Fruit fly (Drosophila melanogaster): ENCODE data around the gene S.

Gene S

DNA sequence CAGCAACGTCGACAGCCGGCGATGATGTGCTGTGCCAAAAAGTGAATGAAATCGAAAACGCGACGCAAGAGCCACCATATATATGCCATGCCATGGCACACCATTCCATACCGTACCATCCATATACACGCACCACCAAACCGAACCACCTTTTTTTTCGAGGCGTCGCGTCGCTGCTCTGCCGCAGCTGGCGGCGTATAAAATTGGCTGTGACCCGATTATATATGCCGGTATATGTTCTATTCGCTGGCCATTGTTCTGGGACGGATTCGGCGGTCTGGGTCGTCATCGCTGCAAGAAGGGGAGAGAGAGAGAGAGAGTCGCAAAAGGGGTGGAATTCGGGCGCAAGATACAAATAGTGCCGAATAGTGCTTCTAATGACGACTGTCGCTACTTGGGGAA lies 69.8 kb downstream of the S start (continued):
- no peak for TF ChIP-seq Abd-B (GFP tag; optimal IDR thresholded peaks at IDR 0.05)
- no peak for TF ChIP-seq CG33213 (GFP tag; optimal IDR thresholded peaks at IDR 0.05)
- TF ChIP-seq Sox102F (GFP tag; optimal IDR thresholded peaks at IDR 0.05), result peak; percentile 76
- no peak for TF ChIP-seq CG30020 (tag; optimal IDR thresholded peaks at IDR 0.05)
- TF ChIP-seq kni (GFP tag; optimal IDR thresholded peaks at IDR 0.05), result peak; percentile 94
- no peak for TF ChIP-seq CG1602 (GFP tag; optimal IDR thresholded peaks at IDR 0.05)
- no peak for TF ChIP-seq disco-r (GFP tag; optimal IDR thresholded peaks at IDR 0.05)
- no peak for TF ChIP-seq CG2116 (GFP tag; optimal IDR thresholded peaks at IDR 0.05)
- no peak for TF ChIP-seq CG7987 (GFP tag; optimal IDR thresholded peaks at IDR 0.05)
- no peak for TF ChIP-seq CG18476 (GFP tag; optimal IDR thresholded peaks at IDR 0.05)
- no peak for TF ChIP-seq CG30431 (GFP tag; optimal IDR thresholded peaks at IDR 0.05)
- TF ChIP-seq CG9797 (GFP tag; optimal IDR thresholded peaks at IDR 0.05), result no peak
- no peak for TF ChIP-seq CG2129 (GFP tag; IDR thresholded peaks at IDR 0.05; ENCODE audit: partially characterized antibody)
- TF ChIP-seq NK7.1 (GFP tag; optimal IDR thresholded peaks at IDR 0.05), result no peak
- no peak for TF ChIP-seq CG1233 (GFP tag; optimal IDR thresholded peaks at IDR 0.05)
- no peak for TF ChIP-seq Ada2b (GFP tag; IDR thresholded peaks at IDR 0.05)
- TF ChIP-seq D (optimal IDR thresholded peaks at IDR 0.05), result no peak
- TF ChIP-seq D (GFP tag; optimal IDR thresholded peaks at IDR 0.05), result peak; percentile 5

DNA sequence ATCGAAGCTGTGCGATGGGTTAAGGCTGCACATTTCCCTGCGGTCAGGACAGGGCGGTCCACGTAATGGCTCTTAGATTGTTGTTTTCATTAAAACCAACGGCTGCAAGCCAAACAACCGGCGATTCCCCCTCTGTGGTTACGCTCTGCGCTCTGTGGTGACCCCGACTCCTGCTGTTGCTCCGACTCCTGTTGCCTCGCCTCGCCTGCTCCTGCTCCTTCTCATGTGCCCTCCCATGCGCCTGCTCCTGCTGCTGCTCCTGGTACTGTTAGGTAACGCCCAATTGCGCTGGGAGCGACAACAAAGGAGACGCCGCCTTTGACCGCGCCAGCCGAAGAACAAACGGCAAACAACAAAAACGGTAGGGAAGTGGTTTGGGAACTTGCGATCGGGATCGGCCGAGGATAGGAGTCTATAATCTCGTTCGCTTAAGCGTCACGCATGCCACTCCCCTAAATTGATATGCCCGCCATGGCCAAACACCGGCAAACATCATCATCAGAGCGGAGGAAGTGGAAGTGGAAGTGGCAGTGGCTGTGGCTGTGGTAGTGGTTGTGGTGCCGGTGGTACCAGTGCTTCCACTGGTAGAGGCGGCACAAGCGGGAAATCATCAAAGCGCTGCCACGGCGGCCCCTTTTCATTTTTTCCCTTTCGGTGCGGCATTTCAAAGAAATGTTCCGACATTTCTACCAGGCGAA lies 70.3 kb downstream of the S start:
- peak; percentile 33; the same call in 1 of the 2 replicates for TF ChIP-seq crol (GFP tag; IDR thresholded peaks at IDR 0.05)
- 0 out of 2 replicates have a peak, but pooled peaks have one; percentile 17 for TF ChIP-seq CG4360 (GFP tag; IDR thresholded peaks at IDR 0.05)
- no peak for TF ChIP-seq Poxn (GFP tag; IDR thresholded peaks at IDR 0.05)
- no peak for TF ChIP-seq CG7372 (GFP tag; IDR thresholded peaks at IDR 0.05)
- peak; percentile 11 for TF ChIP-seq jumu (GFP tag; optimal IDR thresholded peaks at IDR 0.05)
- TF ChIP-seq CG15514 (GFP tag; optimal IDR thresholded peaks at IDR 0.05), result no peak
- TF ChIP-seq danr (GFP tag; IDR thresholded peaks at IDR 0.05), result no peak
- TF ChIP-seq CG10147 (GFP tag; optimal IDR thresholded peaks at IDR 0.05), result no peak
- no peak for TF ChIP-seq exex (tag; optimal IDR thresholded peaks at IDR 0.05)
- TF ChIP-seq CG4424 (GFP tag; optimal IDR thresholded peaks at IDR 0.05), result no peak
- no peak for TF ChIP-seq Scr (GFP tag; IDR thresholded peaks at IDR 0.05; ENCODE audit: partially characterized antibody)
- peak; percentile 35 for TF ChIP-seq Ets65A (GFP tag)
- TF ChIP-seq gcm (GFP tag; optimal IDR thresholded peaks at IDR 0.05), result no peak
- no peak for TF ChIP-seq Dip3 (GFP tag; optimal IDR thresholded peaks at IDR 0.05)
- TF ChIP-seq CG13296 (GFP tag; optimal IDR thresholded peaks at IDR 0.05), result no peak
- TF ChIP-seq CG11456 (GFP tag; IDR thresholded peaks at IDR 0.05), result no peak
- no peak for TF ChIP-seq Nf-YB (GFP tag; optimal IDR thresholded peaks at IDR 0.05)
- TF ChIP-seq sens (GFP tag), result peak; percentile 58
- TF ChIP-seq CG7928 (GFP tag; optimal IDR thresholded peaks at IDR 0.05), result no peak
- peak; percentile 69 for TF ChIP-seq CG31224 (GFP tag; IDR thresholded peaks at IDR 0.05)
- TF ChIP-seq pan (optimal IDR thresholded peaks at IDR 0.05), result peak in 1 of 2 experiments; percentile 44
- peak in 1 of 2 experiments; percentile 80 for TF ChIP-seq pan (GFP tag; optimal IDR thresholded peaks at IDR 0.05 in 1 of 2, IDR thresholded peaks at IDR 0.05 in 1 of 2)
- peak; percentile 71 for TF ChIP-seq Med (GFP tag)
- no peak for TF ChIP-seq GATAe (GFP tag; conservative IDR thresholded peaks at IDR 0.05)
- TF ChIP-seq Nf-YC (tag; optimal IDR thresholded peaks at IDR 0.05), result no peak
- TF ChIP-seq slbo (GFP tag; IDR thresholded peaks at IDR 0.05), result no peak
- no peak for TF ChIP-seq trh (GFP tag; optimal IDR thresholded peaks at IDR 0.05)
- 0 out of 2 replicates have a peak, but pooled peaks have one; percentile 25 for TF ChIP-seq HLH3B (GFP tag; IDR thresholded peaks at IDR 0.05)
- no peak for TF ChIP-seq CG17385 (GFP tag; optimal IDR thresholded peaks at IDR 0.05)
- TF ChIP-seq CG34422 (GFP tag; IDR thresholded peaks at IDR 0.05), result peak; percentile 34; the same call in 1 of the 3 replicates
